Worm (Caenorhabditis elegans): ENCODE measurements around the gene B0272.4.

DNA sequence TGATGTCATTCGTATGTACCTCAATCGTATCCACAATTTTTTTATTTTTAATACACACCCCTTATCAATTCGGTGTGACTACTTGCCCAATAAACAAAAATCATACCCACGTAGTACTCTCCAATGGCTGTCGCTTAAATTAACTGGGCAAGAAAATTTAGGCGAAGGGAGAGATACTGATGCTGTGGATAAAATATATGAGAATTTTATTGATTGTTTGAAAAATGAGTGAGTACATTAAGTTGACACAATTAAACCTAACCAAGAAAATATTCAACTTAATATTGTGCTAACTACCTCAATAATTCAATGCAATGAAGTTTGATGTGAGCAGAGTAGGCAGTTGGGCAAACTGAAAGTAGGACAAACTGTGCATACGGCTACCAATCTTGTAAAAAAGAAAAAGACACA, 37.5 kb downstream of the B0272.4 start:
- peak; percentile 99 for TF ChIP-seq swsn-7 (tag; optimal IDR thresholded peaks at IDR 0.05)
- peak; percentile 99 for TF ChIP-seq ceh-8 (GFP tag; optimal IDR thresholded peaks at IDR 0.05)
- peak; percentile 50 for TF ChIP-seq lin-15B (tag; optimal IDR thresholded peaks at IDR 0.05)

All from whole organism, L1 larva.